Worm (Caenorhabditis elegans) whole organism, L2 larva: ENCODE data around the gene phlp-2.

Source experiments
- C34F6.9 ChIP-seq: fragments of 150-350 bp; optimal IDR thresholded peaks from 2 replicates; lab custom pipeline; 2014; ENCODE audit warnings: missing biosample characterization, missing genetic modification characterization
- F13H6.1 ChIP-seq: sonication (generic microtip); optimal IDR thresholded peaks from 2 replicates; lab custom pipeline; 2016; ENCODE audit warnings: missing genetic modification characterization, missing compliant biosample characterization
- R02D3.7 ChIP-seq: fragments of 150-350 bp; optimal IDR thresholded peaks from 2 replicates; lab custom pipeline; 2014; ENCODE audit warnings: missing biosample characterization, missing genetic modification characterization
- Y55F3AM.14 ChIP-seq: fragments of 200-800 bp; sonication (Bioruptor generic); optimal IDR thresholded peaks from 2 replicates; lab custom pipeline; 2018; ENCODE audit warnings: mild to moderate bottlenecking, missing genetic modification characterization, missing compliant biosample characterization
- alr-1 ChIP-seq: fragments of 150-350 bp; optimal IDR thresholded peaks from 2 replicates; lab custom pipeline; 2014; ENCODE audit warnings: missing biosample characterization, missing genetic modification characterization
- ama-1 ChIP-seq: fragments of 150-350 bp; optimal IDR thresholded peaks from 2 replicates; lab custom pipeline; 2018; ENCODE audit warnings: inconsistent platforms
- blmp-1 ChIP-seq: sonication (generic microtip); optimal IDR thresholded peaks from 2 replicates; lab custom pipeline; 2017; ENCODE audit warnings: missing genetic modification characterization, mild to moderate bottlenecking, missing compliant biosample characterization, antibody characterized with exemption, moderate library complexity; ENCODE audit not compliant: insufficient read depth
- ceh-16 ChIP-seq: fragments of 150-350 bp; optimal IDR thresholded peaks from 2 replicates; lab custom pipeline; 2014; ENCODE audit warnings: missing biosample characterization, missing genetic modification characterization
- ceh-82 ChIP-seq: fragments of 150-350 bp; optimal IDR thresholded peaks from 2 replicates; lab custom pipeline; 2014; ENCODE audit warnings: missing biosample characterization, missing genetic modification characterization
- crh-2 ChIP-seq: sonication (generic microtip); optimal IDR thresholded peaks from 2 replicates; lab custom pipeline; 2017; ENCODE audit warnings: missing biosample characterization, missing genetic modification characterization
- egl-27 ChIP-seq: sonication (generic microtip); optimal IDR thresholded peaks from 3 replicates; lab custom pipeline; 2017; ENCODE audit warnings: missing biosample characterization, missing genetic modification reagents, missing genetic modification characterization
- elt-1 ChIP-seq: fragments of 150-350 bp; optimal IDR thresholded peaks from 2 replicates; lab custom pipeline; 2014; ENCODE audit warnings: missing biosample characterization, missing genetic modification characterization
- elt-3 ChIP-seq: sonication (generic microtip); optimal IDR thresholded peaks from 2 replicates; lab custom pipeline; 2017; ENCODE audit warnings: missing biosample characterization, missing genetic modification characterization
- fos-1 ChIP-seq: fragments of 150-350 bp; optimal IDR thresholded peaks from 2 replicates; lab custom pipeline; 2014; ENCODE audit warnings: missing biosample characterization, missing genetic modification characterization
- gmeb-1 ChIP-seq: fragments of 150-350 bp; optimal IDR thresholded peaks from 2 replicates; lab custom pipeline; 2014; ENCODE audit warnings: missing biosample characterization, missing genetic modification characterization
- lin-11 ChIP-seq: fragments of 150-350 bp; sonication (generic microtip); optimal IDR thresholded peaks from 2 replicates; lab custom pipeline; 2014; ENCODE audit warnings: missing biosample characterization, missing genetic modification characterization, inconsistent platforms, mixed read lengths
- lin-13 ChIP-seq: fragments of 150-350 bp; optimal IDR thresholded peaks from 2 replicates; lab custom pipeline; 2014; ENCODE audit warnings: missing biosample characterization, missing genetic modification reagents, missing genetic modification characterization
- lin-39 ChIP-seq: fragments of 150-350 bp; optimal IDR thresholded peaks from 2 replicates; lab custom pipeline; 2014; ENCODE audit warnings: missing biosample characterization, missing genetic modification reagents, missing genetic modification characterization
- mab-5 ChIP-seq: fragments of 150-350 bp; optimal IDR thresholded peaks from 2 replicates; lab custom pipeline; 2014; ENCODE audit warnings: missing biosample characterization, missing genetic modification characterization
- mbf-1 ChIP-seq: sonication (generic microtip); optimal IDR thresholded peaks from 2 replicates; lab custom pipeline; 2017; ENCODE audit warnings: missing biosample characterization, missing genetic modification characterization
- mdl-1 ChIP-seq, 2 experiments: fragments of 150-350 bp in 1 of 2; sonication (generic microtip) in 1 of 2; optimal IDR thresholded peaks; 2 replicates each; lab custom pipeline; 2017; ENCODE audit warnings: missing biosample characterization in 2 of 2, missing genetic modification characterization in 2 of 2
- nhr-10 ChIP-seq: sonication (generic microtip); optimal IDR thresholded peaks from 2 replicates; lab custom pipeline; 2017; ENCODE audit warnings: missing biosample characterization, missing genetic modification characterization
- nhr-11 ChIP-seq: fragments of 150-350 bp; optimal IDR thresholded peaks from 2 replicates; lab custom pipeline; 2014; ENCODE audit warnings: missing biosample characterization, missing genetic modification characterization
- nhr-12 ChIP-seq: fragments of 150-350 bp; optimal IDR thresholded peaks from 2 replicates; lab custom pipeline; 2014; ENCODE audit warnings: missing biosample characterization, missing genetic modification characterization
- nhr-129 ChIP-seq: fragments of 150-350 bp; optimal IDR thresholded peaks from 2 replicates; lab custom pipeline; 2014; ENCODE audit warnings: missing biosample characterization, missing genetic modification characterization
- nhr-21 ChIP-seq: fragments of 150-350 bp; optimal IDR thresholded peaks from 2 replicates; lab custom pipeline; 2014; ENCODE audit warnings: missing biosample characterization, missing genetic modification characterization
- nhr-23 ChIP-seq: fragments of 150-350 bp; optimal IDR thresholded peaks from 2 replicates; lab custom pipeline; 2014; ENCODE audit warnings: missing biosample characterization, missing genetic modification reagents, missing genetic modification characterization
- nhr-6 ChIP-seq: fragments of 150-350 bp; optimal IDR thresholded peaks from 2 replicates; lab custom pipeline; 2014; ENCODE audit warnings: missing biosample characterization, missing genetic modification characterization
- nhr-77 ChIP-seq: fragments of 150-350 bp; optimal IDR thresholded peaks from 2 replicates; lab custom pipeline; 2014; ENCODE audit warnings: missing biosample characterization, missing genetic modification characterization
- sem-4 ChIP-seq: fragments of 150-350 bp; optimal IDR thresholded peaks from 2 replicates; lab custom pipeline; 2014; ENCODE audit warnings: missing biosample characterization, missing genetic modification reagents, missing genetic modification characterization
- sma-3 ChIP-seq: sonication (generic microtip); optimal IDR thresholded peaks from 2 replicates; lab custom pipeline; 2016; ENCODE audit warnings: missing genetic modification reagents, missing genetic modification characterization, missing compliant biosample characterization
- sma-9 ChIP-seq, 2 experiments: fragments of 150-350 bp in 1 of 2; sonication (generic microtip) in 1 of 2; optimal IDR thresholded peaks; 2 replicates each; lab custom pipeline; 2014 to 2016; ENCODE audit warnings: missing genetic modification characterization in 2 of 2, mild to moderate bottlenecking in 1 of 2, missing biosample characterization in 1 of 2, missing compliant biosample characterization in 1 of 2, missing genetic modification reagents in 1 of 2, moderate library complexity in 1 of 2
- snpc-4 ChIP-seq: fragments of 150-350 bp; optimal IDR thresholded peaks from 2 replicates; lab custom pipeline; 2014; ENCODE audit warnings: missing biosample characterization, missing genetic modification characterization
- unc-39 ChIP-seq: fragments of 150-350 bp; optimal IDR thresholded peaks from 2 replicates; lab custom pipeline; 2014; ENCODE audit warnings: missing biosample characterization, missing genetic modification characterization
- unc-55 ChIP-seq: fragments of 150-350 bp; sonication (generic microtip); optimal IDR thresholded peaks from 3 replicates; lab custom pipeline; 2014; ENCODE audit warnings: missing biosample characterization, missing genetic modification reagents, missing genetic modification characterization
- unc-62 ChIP-seq: fragments of 150-350 bp; optimal IDR thresholded peaks from 2 replicates; lab custom pipeline; 2014; ENCODE audit warnings: missing biosample characterization, missing genetic modification reagents, missing genetic modification characterization
- zag-1 ChIP-seq: fragments of 150-350 bp; optimal IDR thresholded peaks from 2 replicates; lab custom pipeline; 2014; ENCODE audit warnings: missing biosample characterization, missing genetic modification characterization
- ztf-1 ChIP-seq: fragments of 200-800 bp; sonication (Bioruptor generic); conservative IDR thresholded peaks from 2 replicates; pipeline ENCODE4 v1.3.6; 2022; ENCODE audit warnings: missing genetic modification characterization, missing compliant biosample characterization
- ztf-11 ChIP-seq: sonication (generic microtip); optimal IDR thresholded peaks from 2 replicates; lab custom pipeline; 2017; ENCODE audit warnings: missing biosample characterization, missing genetic modification characterization
- ztf-4 ChIP-seq: fragments of 150-350 bp; optimal IDR thresholded peaks from 2 replicates; lab custom pipeline; 2014; ENCODE audit warnings: missing biosample characterization, missing genetic modification characterization

Gene phlp-2

DNA sequence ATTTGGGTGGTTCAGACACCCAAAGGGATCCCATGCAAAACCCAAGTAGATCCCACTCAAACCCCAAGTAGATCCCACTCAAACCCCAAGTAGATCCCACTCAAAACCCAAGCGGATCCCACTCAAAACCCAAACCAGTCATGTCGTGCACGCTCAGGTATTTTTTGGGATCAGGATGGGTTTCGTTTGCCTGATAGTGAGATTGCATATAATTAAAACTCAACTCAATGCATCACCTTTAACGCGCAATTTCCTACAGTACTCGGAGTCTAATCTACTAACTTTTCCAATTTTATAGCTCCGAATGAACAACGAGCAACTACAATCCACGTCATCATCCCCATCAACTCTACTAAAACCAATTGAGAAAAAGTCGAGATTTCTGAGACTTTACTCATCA, at the start of gene phlp-2:
phlp-2 (plus strand) TSS at position 301 of the 400 bp plus-strand sequence.
- TF ChIP-seq nhr-129 (tag; lab: Kevin White, UChicago) (no peak), unc-55 (GFP tag; lab: Kevin White, UChicago) (no peak)

DNA sequence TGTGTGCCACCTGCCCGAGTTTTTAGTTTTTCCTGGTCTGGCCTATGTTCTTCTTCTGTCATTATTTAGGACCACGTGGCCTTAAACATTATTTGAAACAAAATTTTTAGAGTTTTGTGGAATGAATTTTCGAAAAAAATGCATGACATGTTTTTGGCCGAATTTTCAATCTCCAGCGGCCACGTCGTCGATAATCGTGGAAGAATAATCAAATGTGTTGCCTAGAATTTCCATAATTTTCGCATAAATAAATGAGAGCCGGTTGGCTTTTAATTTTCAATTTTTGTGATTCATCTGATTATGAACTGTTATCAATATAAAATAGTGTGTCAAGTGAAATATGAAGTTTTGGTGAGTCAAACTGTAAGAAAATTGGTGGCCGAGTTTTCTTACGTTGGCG, 48.4 kb upstream of the phlp-2 start, which contains the start of gene C01G12.16:
C01G12.16 (plus strand) TSS at position 301 of the 400 bp plus-strand sequence.
- TF ChIP-seq crh-2 (tag; lab: Kevin White, UChicago): no peak
- no peak for TF ChIP-seq Y55F3AM.14 (GFP tag; lab: Kevin White, UChicago)
- no peak for TF ChIP-seq unc-55 (GFP tag; lab: Kevin White, UChicago)
- no peak for TF ChIP-seq C34F6.9
- no peak for TF ChIP-seq sma-3
- TF ChIP-seq ceh-82 (tag; lab: Kevin White, UChicago): no peak
- TF ChIP-seq ztf-4 (tag; lab: Kevin White, UChicago): no peak
- TF ChIP-seq R02D3.7: no peak
- TF ChIP-seq zag-1 (tag; lab: Kevin White, UChicago): no peak
- no peak for TF ChIP-seq elt-3 (tag; lab: Kevin White, UChicago)
- no peak for TF ChIP-seq ceh-16 (tag; lab: Kevin White, UChicago)
- no peak for TF ChIP-seq mdl-1 (tag; optimal IDR thresholded peaks at IDR 0.05; lab: Kevin White, UChicago)
- no peak for TF ChIP-seq mbf-1 (tag; lab: Kevin White, UChicago)
- no peak for TF ChIP-seq F13H6.1 (tag; lab: Kevin White, UChicago)
- TF ChIP-seq snpc-4 (tag; lab: Kevin White, UChicago): no peak
- no peak for TF ChIP-seq gmeb-1

DNA sequence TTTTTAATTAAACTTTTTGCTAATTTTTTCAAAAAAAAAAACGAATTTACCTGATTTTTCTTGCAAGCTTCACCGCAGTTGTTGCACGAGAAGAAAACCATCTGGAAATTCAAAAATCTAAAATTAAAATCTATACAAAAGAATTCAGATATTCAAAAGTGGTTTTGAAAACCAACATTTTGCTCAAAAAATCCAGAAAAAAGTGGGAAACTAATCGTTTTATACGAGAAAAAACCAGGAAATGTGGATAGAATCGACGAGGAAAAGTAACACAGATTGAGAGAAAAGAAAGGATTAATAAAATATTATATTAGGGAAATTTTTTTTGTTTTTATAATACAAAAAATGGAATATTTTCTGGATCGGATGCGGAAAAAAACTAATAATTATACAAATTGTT, 45.2 kb upstream of the phlp-2 start, which contains the start of gene C16C10.8:
C16C10.8 (minus strand) TSS at position 101 of the 400 bp plus-strand sequence.
- TF ChIP-seq elt-1 (no peak), nhr-6 (tag; lab: Kevin White, UChicago) (no peak)

DNA sequence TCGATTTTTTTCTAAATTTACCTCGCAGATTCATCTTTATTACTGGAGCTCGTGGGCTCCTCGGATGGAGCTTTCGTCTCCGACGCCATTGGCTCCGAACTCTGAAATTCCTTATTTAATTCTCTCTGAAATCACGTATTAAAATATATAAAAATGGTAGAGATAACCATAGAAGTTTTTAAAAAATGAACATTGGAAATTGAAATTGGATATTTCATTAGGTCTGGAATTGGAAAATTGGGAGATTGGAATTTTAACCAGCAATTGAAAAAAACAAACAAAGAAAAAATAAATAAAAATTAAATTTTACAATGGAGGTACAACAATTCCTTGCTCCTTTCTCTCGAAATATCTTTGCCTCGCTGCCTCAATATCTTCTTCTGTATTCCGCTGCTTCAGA, 42.5 kb upstream of the phlp-2 start, which contains the start of gene rnf-5:
rnf-5 (minus strand) TSS at position 101 of the 400 bp plus-strand sequence.
- TF ChIP-seq snpc-4 (tag; lab: Kevin White, UChicago) (no peak), nhr-21 (tag; lab: Kevin White, UChicago) (no peak), alr-1 (tag; lab: Kevin White, UChicago) (no peak), unc-55 (GFP tag; lab: Kevin White, UChicago) (no peak), ztf-11 (tag; lab: Kevin White, UChicago) (no peak), blmp-1 (no peak), elt-3 (tag; lab: Kevin White, UChicago) (no peak), sma-9 (GFP tag; optimal IDR thresholded peaks at IDR 0.05; lab: Kevin White, UChicago) (no peak), sma-9 (tag; optimal IDR thresholded peaks at IDR 0.05; lab: Kevin White, UChicago) (no peak)

DNA sequence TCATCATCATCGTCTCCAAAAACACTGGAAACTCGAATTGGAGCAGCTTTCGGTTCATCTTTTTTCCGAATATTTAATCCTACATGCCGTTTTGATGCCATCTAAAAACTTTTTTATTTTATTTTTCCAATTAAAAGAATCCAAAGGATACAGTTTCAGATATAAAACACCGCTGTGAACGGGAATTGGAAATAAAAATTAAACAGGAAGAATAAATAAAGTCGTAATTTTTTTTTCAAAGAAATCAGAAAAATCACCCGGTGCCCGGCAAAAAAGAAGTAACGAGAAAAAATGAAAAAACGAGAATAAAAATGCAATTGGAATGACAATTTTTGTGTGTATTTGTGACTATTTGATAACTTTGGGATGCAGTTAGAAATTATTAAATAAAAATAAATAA, 40.6 kb upstream of the phlp-2 start, which contains the start of gene ccdc-55:
ccdc-55 (minus strand) TSS at position 101 of the 400 bp plus-strand sequence.
- TF ChIP-seq C34F6.9 (no peak), ztf-1 (no peak), ama-1 (no peak), sma-3 (no peak), nhr-10 (no peak), Y55F3AM.14 (GFP tag; lab: Kevin White, UChicago) (no peak), unc-62 (GFP tag; lab: Kevin White, UChicago) (no peak)

DNA sequence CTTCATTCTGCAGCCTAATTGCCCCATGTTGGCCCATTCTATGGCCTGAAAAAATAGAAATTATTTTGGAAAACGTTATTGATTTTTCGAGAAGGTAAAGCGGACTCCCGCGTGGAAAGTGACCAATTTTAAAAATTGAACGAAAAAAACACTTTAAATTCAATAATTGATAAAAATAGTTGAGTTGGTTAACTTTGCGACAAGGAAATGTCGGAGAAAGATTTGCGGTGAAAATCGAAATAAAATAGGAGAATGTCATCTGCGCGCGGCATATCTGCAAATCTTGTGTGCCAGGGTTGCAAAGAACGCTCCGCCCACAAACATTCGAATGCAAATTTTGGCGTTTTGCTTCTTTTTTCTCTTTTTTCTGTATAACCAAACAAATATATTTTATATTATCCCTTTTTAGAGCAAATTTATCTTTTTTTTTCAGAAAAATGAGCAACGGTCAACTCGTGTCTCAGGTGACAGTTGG, 38.3 kb upstream of the phlp-2 start, which contains the start of the genes rnf-121 and C16C10.4:
rnf-121 (minus strand) TSS at position 51 of the 475 bp plus-strand sequence.
C16C10.4 (plus strand) TSS at position 434 of the 475 bp plus-strand sequence.
- no peak for TF ChIP-seq Y55F3AM.14 (GFP tag; lab: Kevin White, UChicago)
- TF ChIP-seq nhr-10: no peak
- TF ChIP-seq nhr-77 (tag; lab: Kevin White, UChicago): no peak
- peak; percentile 56 for TF ChIP-seq lin-13 (GFP tag; lab: Kevin White, UChicago)
- TF ChIP-seq elt-3 (tag; lab: Kevin White, UChicago): no peak
- TF ChIP-seq egl-27 (tag; lab: Kevin White, UChicago): peak; percentile 23
- no peak for TF ChIP-seq zag-1 (tag; lab: Kevin White, UChicago)
- peak; percentile 52 for TF ChIP-seq lin-11 (tag; lab: Kevin White, UChicago)
- TF ChIP-seq snpc-4 (tag; lab: Kevin White, UChicago): no peak
- TF ChIP-seq mab-5 (tag; lab: Kevin White, UChicago): peak; percentile 69
- peak; percentile 73 for TF ChIP-seq nhr-129 (tag; lab: Kevin White, UChicago)
- no peak for TF ChIP-seq nhr-6 (tag; lab: Kevin White, UChicago)
- TF ChIP-seq unc-55 (GFP tag; lab: Kevin White, UChicago): peak; percentile 72
- peak; percentile 76 for TF ChIP-seq C34F6.9
- TF ChIP-seq ztf-4 (tag; lab: Kevin White, UChicago): peak; percentile 16
- no peak for TF ChIP-seq crh-2 (tag; lab: Kevin White, UChicago)
- no peak for TF ChIP-seq nhr-12 (tag; lab: Kevin White, UChicago)
- no peak for TF ChIP-seq unc-39 (tag; lab: Kevin White, UChicago)
- TF ChIP-seq gmeb-1: peak; percentile 78
- no peak for TF ChIP-seq alr-1 (tag; lab: Kevin White, UChicago)
- no peak for TF ChIP-seq nhr-11 (tag; lab: Kevin White, UChicago)
- TF ChIP-seq unc-62 (GFP tag; lab: Kevin White, UChicago): no peak
- TF ChIP-seq sem-4 (tag; lab: Kevin White, UChicago): peak; percentile 45
- no peak for TF ChIP-seq blmp-1
- no peak for TF ChIP-seq elt-1
- TF ChIP-seq fos-1: peak; percentile 1
- TF ChIP-seq lin-39 (tag; lab: Kevin White, UChicago): no peak
- TF ChIP-seq ztf-11 (tag; lab: Kevin White, UChicago): peak; percentile 16
- no peak for TF ChIP-seq nhr-23 (tag; lab: Kevin White, UChicago)
